Worm (Caenorhabditis elegans) whole organism, mixed stage, embryonic: Measurements from ENCODE around the gene mca-1.

Experiments
- ces-1 ChIP-seq: fragments of 150-350 bp; optimal IDR thresholded peaks from 2 replicates; lab custom pipeline; 2014; ENCODE audit warnings: missing biosample characterization, missing genetic modification reagents, missing genetic modification characterization
- nhr-237 ChIP-seq: fragments of 150-350 bp; optimal IDR thresholded peaks from 2 replicates; lab custom pipeline; 2014; ENCODE audit warnings: missing biosample characterization, missing genetic modification characterization
- pha-4 ChIP-seq: fragments of 150-350 bp; optimal IDR thresholded peaks from 2 replicates; lab custom pipeline; 2018; ENCODE audit warnings: missing biosample characterization, missing genetic modification reagents, missing genetic modification characterization

- TF ChIP-seq nhr-237 (no peak), ces-1 (GFP tag; lab: Kevin White, UChicago) (no peak), pha-4 (tag; lab: Kevin White, UChicago) (no peak)
These were observed 20.7 kb downstream of the mca-1 start for ce11 chrIV:9614060-9614459.
